Fruit fly (Drosophila melanogaster) whole organism, embryonic: Measurements from ENCODE around the gene CG31778.

Experiments
- Antp ChIP-seq: fragments of 200-800 bp; sonication (Bioruptor generic); optimal IDR thresholded peaks from 3 replicates; lab custom pipeline; 2016; ENCODE audit warnings: missing biosample characterization, missing genetic modification characterization
- Atf3 ChIP-seq: fragments of 200-800 bp; sonication (Bioruptor generic); optimal IDR thresholded peaks from 3 replicates; lab custom pipeline; 2016; ENCODE audit warnings: missing biosample characterization, missing genetic modification characterization
- Awh ChIP-seq: fragments of 200-800 bp; sonication (Bioruptor generic); IDR thresholded peaks from 2 replicates; pipeline ENCODE4, ENCODE4 v1.3.6; 2022; ENCODE audit warnings: missing biosample characterization, missing genetic modification characterization
- B-H1 ChIP-seq: fragments of 200-800 bp; sonication (Bioruptor generic); IDR thresholded peaks from 3 replicates; pipeline ENCODE4 v1.3.6; 2022; ENCODE audit warnings: missing biosample characterization, missing genetic modification characterization
- CG10565 ChIP-seq: fragments of 200-800 bp; sonication (Bioruptor generic); optimal IDR thresholded peaks from 3 replicates; lab custom pipeline; 2016; ENCODE audit warnings: missing biosample characterization, mild to moderate bottlenecking, missing genetic modification characterization
- CG11695 ChIP-seq: fragments of 200-800 bp; sonication (Bioruptor generic); IDR thresholded peaks from 3 replicates; pipeline ENCODE4 v1.3.6; 2022; ENCODE audit warnings: missing biosample characterization, missing genetic modification characterization
- CG12659 ChIP-seq: fragments of 200-800 bp; sonication (Bioruptor generic); optimal IDR thresholded peaks from 3 replicates; lab custom pipeline; 2017; ENCODE audit warnings: mild to moderate bottlenecking, missing biosample characterization, missing genetic modification reagents, missing genetic modification characterization
- CG12744 ChIP-seq: fragments of 200-800 bp; sonication (Bioruptor generic); optimal IDR thresholded peaks from 2 replicates; lab custom pipeline; 2016; ENCODE audit warnings: missing biosample characterization, missing genetic modification characterization
- CG12769 ChIP-seq: fragments of 200-800 bp; sonication (Bioruptor generic); optimal IDR thresholded peaks from 2 replicates; lab custom pipeline; 2019; ENCODE audit warnings: missing biosample characterization, mild to moderate bottlenecking, missing genetic modification characterization, moderate library complexity
- CG13287 ChIP-seq: fragments of 200-800 bp; sonication (Bioruptor generic); IDR thresholded peaks from 2 replicates; pipeline ENCODE4 v1.3.6; 2022; ENCODE audit warnings: missing biosample characterization, missing genetic modification characterization; ENCODE audit not compliant: partially characterized antibody
- CG18764 ChIP-seq: fragments of 200-800 bp; sonication (Bioruptor generic); optimal IDR thresholded peaks from 3 replicates; lab custom pipeline; 2016; ENCODE audit warnings: missing biosample characterization, missing genetic modification characterization
- CG2199 ChIP-seq: fragments of 200-800 bp; sonication (Bioruptor generic); IDR thresholded peaks from 3 replicates; pipeline ENCODE4 v1.3.6; 2022; ENCODE audit warnings: missing biosample characterization, missing genetic modification characterization
- CG2875 ChIP-seq: fragments of 200-800 bp; sonication (Bioruptor generic); optimal IDR thresholded peaks from 2 replicates; lab custom pipeline; 2017; ENCODE audit warnings: missing biosample characterization, mild to moderate bottlenecking, missing genetic modification characterization, missing genetic modification reagents
- CG3163 ChIP-seq: fragments of 200-800 bp; sonication (Bioruptor generic); optimal IDR thresholded peaks from 3 replicates; lab custom pipeline; 2016; ENCODE audit warnings: missing biosample characterization, missing genetic modification characterization
- CG4328 ChIP-seq: fragments of 200-800 bp; sonication (Bioruptor generic); optimal IDR thresholded peaks from 3 replicates; lab custom pipeline; 2017; ENCODE audit warnings: missing biosample characterization, missing genetic modification reagents, missing genetic modification characterization
- CG5953 ChIP-seq: fragments of 200-800 bp; sonication (Bioruptor generic); IDR thresholded peaks from 2 replicates; pipeline ENCODE4 v1.3.6; 2022; ENCODE audit warnings: missing biosample characterization, missing genetic modification characterization
- CG9932 ChIP-seq: fragments of 200-800 bp; sonication (Bioruptor generic); IDR thresholded peaks from 2 replicates; pipeline ENCODE4 v1.3.6; 2022; ENCODE audit warnings: missing biosample characterization, missing genetic modification characterization
- CkIIα-i1 ChIP-seq: fragments of 200-800 bp; sonication (Bioruptor generic); IDR thresholded peaks from 2 replicates; pipeline ENCODE4 v1.3.6; 2022; ENCODE audit warnings: missing biosample characterization, missing genetic modification characterization
- CrebB ChIP-seq: fragments of 200-800 bp; sonication (Bioruptor generic); optimal IDR thresholded peaks from 3 replicates; lab custom pipeline; 2018; ENCODE audit warnings: missing biosample characterization, mild to moderate bottlenecking, missing genetic modification characterization
- Dref ChIP-seq: fragments of 200-800 bp; sonication (Bioruptor generic); IDR thresholded peaks from 2 replicates; pipeline ENCODE4 v1.3.6; 2022; ENCODE audit warnings: missing biosample characterization, missing genetic modification characterization
- Elba2 ChIP-seq: fragments of 200-800 bp; sonication (Bioruptor generic); optimal IDR thresholded peaks from 3 replicates; lab custom pipeline; 2016; ENCODE audit warnings: missing biosample characterization, missing genetic modification characterization
- Fer3 ChIP-seq: fragments of 200-800 bp; sonication (Bioruptor generic); optimal IDR thresholded peaks from 2 replicates; lab custom pipeline; 2018; ENCODE audit warnings: missing biosample characterization, mild to moderate bottlenecking, missing genetic modification characterization, moderate library complexity
- HmgD ChIP-seq: fragments of 200-800 bp; sonication (Bioruptor generic); optimal IDR thresholded peaks from 3 replicates; lab custom pipeline; 2016; ENCODE audit warnings: missing biosample characterization, missing genetic modification characterization
- Hmx ChIP-seq: fragments of 200-800 bp; sonication (Bioruptor generic); optimal IDR thresholded peaks from 2 replicates; lab custom pipeline; 2016; ENCODE audit warnings: missing biosample characterization, missing genetic modification characterization
- Meics ChIP-seq: fragments of 200-800 bp; sonication (Bioruptor generic); optimal IDR thresholded peaks from 2 replicates; lab custom pipeline; 2017; ENCODE audit warnings: missing biosample characterization, mild to moderate bottlenecking, missing genetic modification characterization
- Neu2 ChIP-seq: fragments of 200-800 bp; sonication (Bioruptor generic); optimal IDR thresholded peaks from 3 replicates; lab custom pipeline; 2016; ENCODE audit warnings: missing biosample characterization, missing genetic modification characterization, borderline replicate concordance
- PHDP ChIP-seq: fragments of 200-800 bp; sonication (Bioruptor generic); optimal IDR thresholded peaks from 3 replicates; lab custom pipeline; 2018; ENCODE audit warnings: missing biosample characterization, mild to moderate bottlenecking, missing genetic modification characterization, moderate library complexity
- Ptx1 ChIP-seq: fragments of 200-800 bp; sonication (Bioruptor generic); IDR thresholded peaks from 2 replicates; pipeline ENCODE4 v1.3.6; 2022; ENCODE audit warnings: missing biosample characterization, missing genetic modification characterization
- Sox100B ChIP-seq: fragments of 200-800 bp; sonication (Bioruptor generic); optimal IDR thresholded peaks from 3 replicates; lab custom pipeline; 2018; ENCODE audit warnings: missing biosample characterization, mild to moderate bottlenecking, missing genetic modification characterization
- Spps ChIP-seq: fragments of 200-800 bp; sonication (Bioruptor generic); optimal IDR thresholded peaks from 2 replicates; lab custom pipeline; 2018; ENCODE audit warnings: missing biosample characterization, mild to moderate bottlenecking, missing genetic modification characterization
- Trl ChIP-seq, 3 experiments: fragments of >200 bp in 2 of 3; fragments of 200-800 bp in 1 of 3; sonication (Bioruptor generic) in 1 of 3; optimal IDR thresholded peaks; 2 replicates in 1 of 3; 3 replicates in 2 of 3; lab custom pipeline; 2016 to 2017; ENCODE audit warnings: missing biosample characterization in 1 of 3, missing genetic modification characterization in 1 of 3
- Usf ChIP-seq: fragments of 200-800 bp; sonication (Bioruptor generic); optimal IDR thresholded peaks from 2 replicates; lab custom pipeline; 2017; ENCODE audit warnings: missing genotype, missing biosample characterization, missing genetic modification characterization
- Xrp1 ChIP-seq: fragments of 200-800 bp; sonication (Bioruptor generic); IDR thresholded peaks from 2 replicates; pipeline ENCODE4 v1.3.6; 2022; ENCODE audit warnings: missing biosample characterization, missing genetic modification characterization
- bcd ChIP-seq: fragments of 200-800 bp; sonication (Bioruptor generic); optimal IDR thresholded peaks from 2 replicates; lab custom pipeline; 2017; ENCODE audit warnings: missing biosample characterization, mild to moderate bottlenecking, missing genetic modification characterization
- chif ChIP-seq, 2 experiments: fragments of 200-800 bp; sonication (Bioruptor generic); optimal IDR thresholded peaks; 3 replicates each; lab custom pipeline; 2016; ENCODE audit warnings: missing biosample characterization in 2 of 2, missing genetic modification characterization in 2 of 2
- chinmo ChIP-seq: fragments of 200-800 bp; sonication (Bioruptor generic); IDR thresholded peaks from 4 replicates; pipeline ENCODE4 v1.3.6; 2022; ENCODE audit warnings: missing biosample characterization, missing genetic modification characterization; ENCODE audit not compliant: partially characterized antibody
- chm ChIP-seq: fragments of 200-800 bp; sonication (Bioruptor generic); IDR thresholded peaks from 2 replicates; pipeline ENCODE4 v1.3.6; 2022; ENCODE audit warnings: missing biosample characterization, missing genetic modification characterization
- eyg ChIP-seq: fragments of 200-800 bp; sonication (Bioruptor generic); optimal IDR thresholded peaks from 3 replicates; lab custom pipeline; 2016; ENCODE audit warnings: missing biosample characterization, missing genetic modification characterization
- gt ChIP-seq: fragments of 200-800 bp; sonication (Bioruptor generic); IDR thresholded peaks from 2 replicates; pipeline ENCODE4 v1.3.6; 2022; ENCODE audit warnings: missing biosample characterization, missing genetic modification characterization
- knrl ChIP-seq: fragments of 200-800 bp; sonication (Bioruptor generic); IDR thresholded peaks from 3 replicates; pipeline ENCODE4 v1.3.6; 2022; ENCODE audit warnings: missing biosample characterization, missing genetic modification characterization; ENCODE audit not compliant: partially characterized antibody
- maf-S ChIP-seq: fragments of 200-800 bp; sonication (Bioruptor generic); optimal IDR thresholded peaks from 2 replicates; lab custom pipeline; 2016; ENCODE audit warnings: missing biosample characterization, missing genetic modification characterization
- phol ChIP-seq: fragments of 200-800 bp; sonication (Bioruptor generic); optimal IDR thresholded peaks from 3 replicates; lab custom pipeline; 2018; ENCODE audit warnings: missing biosample characterization, mild to moderate bottlenecking, missing genetic modification characterization, moderate library complexity
- pita ChIP-seq: fragments of 200-800 bp; sonication (Bioruptor generic); optimal IDR thresholded peaks from 2 replicates; lab custom pipeline; 2017; ENCODE audit warnings: missing biosample characterization, mild to moderate bottlenecking, missing genetic modification characterization
- ro ChIP-seq: fragments of 200-800 bp; sonication (Bioruptor generic); IDR thresholded peaks from 2 replicates; pipeline ENCODE4 v1.3.6; 2022; ENCODE audit warnings: missing biosample characterization, missing genetic modification characterization
- scrt ChIP-seq: fragments of 200-800 bp; sonication (Bioruptor generic); optimal IDR thresholded peaks from 2 replicates; lab custom pipeline; 2018; ENCODE audit warnings: missing biosample characterization, mild to moderate bottlenecking, missing genetic modification characterization, moderate library complexity
- sens ChIP-seq: fragments of 200-800 bp; sonication (Bioruptor generic); peaks from one replicate; lab custom pipeline; 2016; ENCODE audit warnings: missing biosample characterization, missing genetic modification characterization
- sob ChIP-seq: fragments of 200-800 bp; sonication (Bioruptor generic); IDR thresholded peaks from 2 replicates; pipeline ENCODE4 v1.3.6; 2022; ENCODE audit warnings: missing biosample characterization, missing genetic modification characterization
- sug ChIP-seq: fragments of 200-800 bp; optimal IDR thresholded peaks from 2 replicates; lab custom pipeline; 2019; ENCODE audit warnings: missing biosample characterization, mild to moderate bottlenecking, missing genetic modification characterization, moderate library complexity
- tna ChIP-seq: fragments of 200-800 bp; sonication (Bioruptor generic); IDR thresholded peaks from 2 replicates; pipeline ENCODE4 v1.3.6; 2022; ENCODE audit warnings: missing biosample characterization, missing genetic modification characterization; ENCODE audit not compliant: partially characterized antibody
- trem ChIP-seq: fragments of 200-800 bp; optimal IDR thresholded peaks from 3 replicates; lab custom pipeline; 2019; ENCODE audit warnings: missing biosample characterization, mild to moderate bottlenecking, missing genetic modification characterization, moderate library complexity
- zen2 ChIP-seq: fragments of 200-800 bp; sonication (Bioruptor generic); IDR thresholded peaks from 3 replicates; pipeline ENCODE4 v1.3.6; 2022; ENCODE audit warnings: missing biosample characterization, missing genetic modification characterization; ENCODE audit not compliant: partially characterized antibody

Gene CG31778

dm6 chr2L:3748691-3749090, 43.4 kb upstream of the CG31778 start (continued):
- TF ChIP-seq CG2199 (peak; percentile 9; the same call in 1 of the 3 replicates), CrebB (no peak), maf-S (GFP tag; lab: Kevin White, UChicago) (no peak), CG9932 (GFP tag; lab: Robert Waterston, UW) (0 out of 2 replicates have a peak, but pooled peaks have one; percentile 4), pita (no peak), CG2875 (GFP tag; lab: Kevin White, UChicago) (no peak), CG3163 (GFP tag; lab: Kevin White, UChicago) (no peak), HmgD (GFP tag; lab: Kevin White, UChicago) (no peak), eyg (peak; percentile 3), sug (tag; lab: Kevin White, UChicago) (no peak), chif (GFP tag; optimal IDR thresholded peaks at IDR 0.05; lab: Kevin White, UChicago) (no peak), CG12744 (GFP tag; lab: Kevin White, UChicago) (peak; percentile 8), CG10565 (GFP tag; lab: Kevin White, UChicago) (no peak), scrt (GFP tag; lab: Kevin White, UChicago) (peak; percentile 17), bcd (GFP tag; lab: Kevin White, UChicago) (peak; percentile 17), sens (GFP tag; lab: Kevin White, UChicago) (peak; percentile 77), Fer3 (tag; lab: Kevin White, UChicago) (peak; percentile 13), zen2 (GFP tag; lab: Robert Waterston, UW) (no peak), PHDP (tag; lab: Kevin White, UChicago) (peak; percentile 40), CG18764 (no peak), Dref (no peak), chinmo (GFP tag; lab: Robert Waterston, UW) (no peak), knrl (GFP tag; lab: Robert Waterston, UW) (no peak), Atf3 (GFP tag; lab: Kevin White, UChicago) (no peak), CG12659 (peak; percentile 21), Usf (GFP tag; lab: Kevin White, UChicago) (no peak), CG12769 (tag; lab: Kevin White, UChicago) (no peak), Hmx (no peak), Awh (GFP tag; lab: Robert Waterston, UW) (no peak), CG4328 (GFP tag; lab: Kevin White, UChicago) (no peak), gt (GFP tag; lab: Robert Waterston, UW) (no peak), CG11695 (GFP tag; lab: Robert Waterston, UW) (no peak), CG13287 (no peak), Antp (no peak), Spps (tag; lab: Kevin White, UChicago) (no peak), CG5953 (no peak), Meics (GFP tag; lab: Kevin White, UChicago) (peak; percentile 31), chm (GFP tag; lab: Robert Waterston, UW) (0 out of 2 replicates have a peak, but pooled peaks have one; percentile 25), Elba2 (GFP tag; lab: Kevin White, UChicago) (no peak), Xrp1 (GFP tag; lab: Robert Waterston, UW) (no peak), Sox100B (GFP tag; lab: Kevin White, UChicago) (no peak), trem (tag; lab: Kevin White, UChicago) (no peak), Trl (optimal IDR thresholded peaks at IDR 0.05; lab: Kevin White, UChicago) (no peak), Trl (GFP tag; optimal IDR thresholded peaks at IDR 0.05; lab: Kevin White, UChicago) (peak; percentile 24), ro (GFP tag; lab: Robert Waterston, UW) (no peak), sob (GFP tag; lab: Robert Waterston, UW) (peak; percentile 46; the same call in 1 of the 2 replicates), CkIIα-i1 (GFP tag; lab: Robert Waterston, UW) (no peak), tna (GFP tag; lab: Robert Waterston, UW) (no peak), B-H1 (GFP tag; lab: Robert Waterston, UW) (no peak), Neu2 (GFP tag; lab: Kevin White, UChicago) (no peak), Ptx1 (GFP tag; lab: Robert Waterston, UW) (no peak), phol (tag; lab: Kevin White, UChicago) (no peak)
